Worm (Caenorhabditis elegans) whole organism, L4 larva: ENCODE data around the gene B0393.9.
A peak's percentile ranks its signal among the peaks of the same experiment; 100 is the strongest.

ENCODE experiments used
- F37D6.2 ChIP-seq: sonication (generic microtip); optimal IDR thresholded peaks from 2 replicates; lab custom pipeline; 2016; ENCODE audit warnings: mild to moderate bottlenecking, missing genetic modification characterization, missing compliant biosample characterization
- F49E8.2 ChIP-seq: sonication (generic microtip); optimal IDR thresholded peaks from 2 replicates; lab custom pipeline; 2016; ENCODE audit warnings: missing compliant biosample characterization, mild to moderate bottlenecking, missing genetic modification characterization, borderline replicate concordance
- R02D3.7 ChIP-seq: fragments of 150-350 bp; sonication (generic microtip); optimal IDR thresholded peaks from 3 replicates; lab custom pipeline; 2014; ENCODE audit warnings: missing biosample characterization, missing genetic modification characterization
- Y105C5A.15 ChIP-seq: fragments of 200-800 bp; sonication (Bioruptor generic); IDR thresholded peaks from 2 replicates; pipeline ENCODE4 v1.3.6; 2022; ENCODE audit warnings: missing genetic modification characterization, missing compliant biosample characterization
- ZK337.2 ChIP-seq: fragments of 200-800 bp; sonication (Bioruptor generic); IDR thresholded peaks from 2 replicates; pipeline ENCODE4 v1.3.6; 2022; ENCODE audit warnings: missing genetic modification reagents, missing genetic modification characterization, missing compliant biosample characterization
- ZK546.5 ChIP-seq, 2 experiments: sonication (generic microtip); optimal IDR thresholded peaks; 2 replicates each; lab custom pipeline; 2017; ENCODE audit warnings: missing biosample characterization in 2 of 2, missing genetic modification characterization in 2 of 2
- arid-1 ChIP-seq: fragments of 200-800 bp; sonication (Bioruptor generic); conservative IDR thresholded peaks from 2 replicates; pipeline ENCODE4 v1.3.6; 2022; ENCODE audit warnings: missing genetic modification reagents, missing genetic modification characterization, missing compliant biosample characterization
- ceh-28 ChIP-seq: fragments of 150-350 bp; optimal IDR thresholded peaks from 2 replicates; lab custom pipeline; 2014; ENCODE audit warnings: missing biosample characterization, missing genetic modification reagents, missing genetic modification characterization
- ceh-32 ChIP-seq: sonication (generic microtip); optimal IDR thresholded peaks from 2 replicates; lab custom pipeline; 2016; ENCODE audit warnings: mild to moderate bottlenecking, missing genetic modification characterization, missing compliant biosample characterization; ENCODE audit not compliant: poor library complexity
- cey-2 ChIP-seq: sonication (generic microtip); optimal IDR thresholded peaks from 3 replicates; lab custom pipeline; 2017; ENCODE audit warnings: missing genetic modification characterization, mild to moderate bottlenecking, missing compliant biosample characterization, antibody characterized with exemption, borderline replicate concordance; ENCODE audit not compliant: insufficient read depth
- daf-16 ChIP-seq, 3 experiments: sonication (generic microtip); optimal IDR thresholded peaks; 2 replicates each; lab custom pipeline; 2016 to 2017; ENCODE audit warnings: missing genetic modification characterization in 3 of 3, missing genetic modification reagents in 3 of 3, mild to moderate bottlenecking in 2 of 3, missing compliant biosample characterization in 2 of 3, missing biosample characterization in 1 of 3, moderate library complexity in 1 of 3
- duxl-1 ChIP-seq: sonication (generic microtip); optimal IDR thresholded peaks from 2 replicates; lab custom pipeline; 2016; ENCODE audit warnings: mild to moderate bottlenecking, missing genetic modification characterization, moderate library complexity, missing compliant biosample characterization; ENCODE audit not compliant: poor library complexity
- dve-1 ChIP-seq: sonication (generic microtip); optimal IDR thresholded peaks from 2 replicates; lab custom pipeline; 2017; ENCODE audit warnings: antibody characterized with exemption, mild to moderate bottlenecking, missing genetic modification characterization, missing compliant biosample characterization; ENCODE audit not compliant: insufficient read depth
- egl-27 ChIP-seq: sonication (generic microtip); optimal IDR thresholded peaks from 3 replicates; lab custom pipeline; 2017; ENCODE audit warnings: missing biosample characterization, missing genetic modification reagents, missing genetic modification characterization
- fkh-10 ChIP-seq: fragments of 150-350 bp; optimal IDR thresholded peaks from 2 replicates; lab custom pipeline; 2014; ENCODE audit warnings: missing biosample characterization, missing genetic modification reagents, missing genetic modification characterization
- fos-1 ChIP-seq: fragments of 150-350 bp; optimal IDR thresholded peaks from 2 replicates; lab custom pipeline; 2014; ENCODE audit warnings: missing biosample characterization, missing genetic modification characterization
- hlh-11 ChIP-seq: fragments of 200-800 bp; sonication (Bioruptor generic); optimal IDR thresholded peaks from 2 replicates; lab custom pipeline; 2018; ENCODE audit warnings: mild to moderate bottlenecking, missing genetic modification characterization, missing compliant biosample characterization
- hlh-30 ChIP-seq: sonication (generic microtip); optimal IDR thresholded peaks from 2 replicates; lab custom pipeline; 2017; ENCODE audit warnings: antibody characterized with exemption, mild to moderate bottlenecking, missing genetic modification characterization, missing compliant biosample characterization; ENCODE audit not compliant: insufficient read depth
- hmg-1.1 ChIP-seq: fragments of 200-800 bp; sonication (Bioruptor generic); IDR thresholded peaks from 2 replicates; pipeline ENCODE4 v1.3.6; 2022; ENCODE audit warnings: missing genetic modification reagents, missing genetic modification characterization, missing compliant biosample characterization
- lin-29 ChIP-seq: fragments of 200-800 bp; sonication (Bioruptor generic); IDR thresholded peaks from 2 replicates; pipeline ENCODE4 v1.3.6; 2022; ENCODE audit warnings: missing genetic modification reagents, missing genetic modification characterization, missing compliant biosample characterization
- lin-38 ChIP-seq: fragments of 200-800 bp; sonication (Bioruptor generic); IDR thresholded peaks from 2 replicates; pipeline ENCODE4 v1.3.6; 2022; ENCODE audit warnings: missing genetic modification reagents, missing genetic modification characterization, missing compliant biosample characterization
- mdl-1 ChIP-seq, 2 experiments: fragments of 150-350 bp in 1 of 2; sonication (generic microtip) in 1 of 2; optimal IDR thresholded peaks; 2 replicates each; lab custom pipeline; 2014 to 2017; ENCODE audit warnings: missing biosample characterization in 2 of 2, missing genetic modification characterization in 2 of 2
- mdt-29 ChIP-seq: fragments of 200-800 bp; sonication (Bioruptor generic); IDR thresholded peaks from 2 replicates; pipeline ENCODE4 v1.3.6; 2022; ENCODE audit warnings: missing genetic modification reagents, missing genetic modification characterization, missing compliant biosample characterization
- mes-2 ChIP-seq: sonication (generic microtip); optimal IDR thresholded peaks from 2 replicates; lab custom pipeline; 2016; ENCODE audit warnings: missing genotype, mild to moderate bottlenecking, missing genetic modification characterization, missing compliant biosample characterization; ENCODE audit not compliant: poor library complexity, severe bottlenecking
- mxl-3 ChIP-seq: fragments of 200-800 bp; sonication (Bioruptor generic); optimal IDR thresholded peaks from 2 replicates; lab custom pipeline; 2018; ENCODE audit warnings: mild to moderate bottlenecking, missing genetic modification characterization, missing compliant biosample characterization
- nhr-11 ChIP-seq: fragments of 150-350 bp; optimal IDR thresholded peaks from 2 replicates; lab custom pipeline; 2014; ENCODE audit warnings: missing biosample characterization, missing genetic modification characterization
- nhr-111 ChIP-seq: fragments of 200-800 bp; sonication (Bioruptor generic); optimal IDR thresholded peaks from 2 replicates; lab custom pipeline; 2018; ENCODE audit warnings: mild to moderate bottlenecking, missing genetic modification characterization, missing compliant biosample characterization
- nhr-25 ChIP-seq: sonication (generic microtip); optimal IDR thresholded peaks from 2 replicates; lab custom pipeline; 2017; ENCODE audit warnings: missing genetic modification characterization, mild to moderate bottlenecking, missing compliant biosample characterization, antibody characterized with exemption, moderate library complexity, borderline replicate concordance; ENCODE audit not compliant: insufficient read depth
- nhr-28 ChIP-seq: fragments of 150-350 bp; optimal IDR thresholded peaks from 2 replicates; lab custom pipeline; 2014; ENCODE audit warnings: missing biosample characterization, missing genetic modification characterization
- nhr-41 ChIP-seq: fragments of 200-800 bp; sonication (Bioruptor generic); IDR thresholded peaks from 2 replicates; pipeline ENCODE4 v1.3.6; 2022; ENCODE audit warnings: missing genetic modification reagents, missing genetic modification characterization, missing compliant biosample characterization
- nhr-48 ChIP-seq: sonication (generic microtip); optimal IDR thresholded peaks from 2 replicates; lab custom pipeline; 2016; ENCODE audit warnings: mild to moderate bottlenecking, missing genetic modification characterization, missing compliant biosample characterization
- nhr-77 ChIP-seq: fragments of 150-350 bp; optimal IDR thresholded peaks from 2 replicates; lab custom pipeline; 2014; ENCODE audit warnings: missing biosample characterization, missing genetic modification characterization
- php-3 ChIP-seq: fragments of 200-800 bp; sonication (Bioruptor generic); IDR thresholded peaks from 2 replicates; pipeline ENCODE4 v1.3.6; 2022; ENCODE audit warnings: missing genetic modification reagents, missing genetic modification characterization, missing compliant biosample characterization
- pqm-1 ChIP-seq: sonication (generic microtip); optimal IDR thresholded peaks from 2 replicates; lab custom pipeline; 2017; ENCODE audit warnings: missing biosample characterization, missing genetic modification characterization
- sdz-12 ChIP-seq: fragments of 200-800 bp; sonication (Bioruptor generic); optimal IDR thresholded peaks from 2 replicates; lab custom pipeline; 2018; ENCODE audit warnings: mild to moderate bottlenecking, missing genetic modification characterization, missing compliant biosample characterization
- set-16 ChIP-seq: fragments of 200-800 bp; sonication (Bioruptor generic); IDR thresholded peaks from 2 replicates; pipeline ENCODE4 v1.3.6; 2022; ENCODE audit warnings: missing genetic modification reagents, missing genetic modification characterization, missing compliant biosample characterization
- skn-1 ChIP-seq: fragments of 150-350 bp; optimal IDR thresholded peaks from 2 replicates; lab custom pipeline; 2014; ENCODE audit warnings: missing biosample characterization, missing genetic modification characterization
- snpc-1.2 ChIP-seq: fragments of 200-800 bp; sonication (Bioruptor generic); IDR thresholded peaks from 2 replicates; pipeline ENCODE4 v1.3.6; 2022; ENCODE audit warnings: missing genetic modification reagents, missing genetic modification characterization, missing compliant biosample characterization
- spr-1 ChIP-seq: sonication (generic microtip); optimal IDR thresholded peaks from 2 replicates; lab custom pipeline; 2016; ENCODE audit warnings: mild to moderate bottlenecking, missing genetic modification characterization, missing compliant biosample characterization
- tag-97 ChIP-seq: fragments of 200-800 bp; sonication (Bioruptor generic); IDR thresholded peaks from 2 replicates; pipeline ENCODE4 v1.3.6; 2022; ENCODE audit warnings: missing genetic modification characterization, missing compliant biosample characterization
- unc-130 ChIP-seq: sonication (generic microtip); optimal IDR thresholded peaks from 2 replicates; lab custom pipeline; 2016; ENCODE audit warnings: missing genetic modification reagents, missing genetic modification characterization, missing compliant biosample characterization
- unc-39 ChIP-seq: sonication (generic microtip); optimal IDR thresholded peaks from 2 replicates; lab custom pipeline; 2017; ENCODE audit warnings: missing biosample characterization, missing genetic modification characterization
- vab-7 ChIP-seq: fragments of 200-800 bp; sonication (Bioruptor generic); IDR thresholded peaks from 2 replicates; pipeline ENCODE4 v1.3.6; 2022; ENCODE audit warnings: missing genetic modification reagents, missing genetic modification characterization, missing compliant biosample characterization
- zag-1 ChIP-seq: fragments of 150-350 bp; optimal IDR thresholded peaks from 2 replicates; lab custom pipeline; 2014; ENCODE audit warnings: missing biosample characterization, missing genetic modification characterization
- zfp-2 ChIP-seq: sonication (generic microtip); optimal IDR thresholded peaks from 2 replicates; lab custom pipeline; 2016; ENCODE audit warnings: mild to moderate bottlenecking, missing genetic modification characterization, missing compliant biosample characterization

The B0393.9 gene

ce11 chrIII:4779855-4780254 is at the start of gene B0393.9:
Gene B0393.9 (minus strand): TSS chrIII:4780157.
- TF ChIP-seq nhr-28 (tag; lab: Kevin White, UChicago) (peak; percentile 35), pqm-1 (tag; lab: Kevin White, UChicago) (peak; percentile 12), F37D6.2 (tag; lab: Kevin White, UChicago) (no peak), hlh-30 (tag; lab: Kevin White, UChicago) (no peak), hmg-1.1 (GFP tag; lab: Robert Waterston, UW) (no peak), unc-39 (no peak), nhr-48 (tag; lab: Kevin White, UChicago) (no peak), ZK546.5 (tag; optimal IDR thresholded peaks at IDR 0.05; lab: Kevin White, UChicago) (no peak), mes-2 (tag; lab: Kevin White, UChicago) (no peak), nhr-111 (GFP tag; lab: Kevin White, UChicago) (no peak), mdt-29 (no peak), zfp-2 (tag; lab: Kevin White, UChicago) (no peak), R02D3.7 (no peak), skn-1 (tag; lab: Kevin White, UChicago) (no peak), vab-7 (no peak), cey-2 (tag; lab: Kevin White, UChicago) (no peak), arid-1 (no peak), F49E8.2 (no peak), hlh-11 (peak; percentile 30), mxl-3 (GFP tag; lab: Kevin White, UChicago) (no peak), unc-130 (GFP tag; lab: Kevin White, UChicago) (no peak), nhr-11 (tag; lab: Kevin White, UChicago) (no peak), zag-1 (tag; lab: Kevin White, UChicago) (no peak), duxl-1 (no peak), dve-1 (peak; percentile 31), set-16 (GFP tag; lab: Robert Waterston, UW) (no peak), php-3 (GFP tag; lab: Robert Waterston, UW) (no peak), fkh-10 (GFP tag; lab: Kevin White, UChicago) (no peak), daf-16 (GFP tag; optimal IDR thresholded peaks at IDR 0.05; lab: Kevin White, UChicago) (no peak), daf-16 (tag; optimal IDR thresholded peaks at IDR 0.05; lab: Kevin White, UChicago) (peak; percentile 73), fos-1 (tag; lab: Kevin White, UChicago) (no peak), lin-38 (GFP tag; lab: Robert Waterston, UW) (no peak), Y105C5A.15 (GFP tag; lab: Robert Waterston, UW) (no peak), nhr-77 (tag; lab: Kevin White, UChicago) (no peak), ceh-28 (tag; lab: Kevin White, UChicago) (no peak), ceh-32 (tag; lab: Kevin White, UChicago) (no peak), mdl-1 (tag; optimal IDR thresholded peaks at IDR 0.05; lab: Kevin White, UChicago) (no peak), ZK337.2 (GFP tag; lab: Robert Waterston, UW) (no peak), nhr-25 (tag; lab: Kevin White, UChicago) (no peak), snpc-1.2 (GFP tag; lab: Robert Waterston, UW) (no peak)

- TF ChIP-seq spr-1: no peak
- no peak for TF ChIP-seq nhr-41 (GFP tag; lab: Robert Waterston, UW)
- no peak for TF ChIP-seq egl-27 (tag; lab: Kevin White, UChicago)
- TF ChIP-seq lin-29: no peak
- TF ChIP-seq tag-97: no peak
- TF ChIP-seq sdz-12 (GFP tag; lab: Kevin White, UChicago): no peak
- TF ChIP-seq hmg-1.1 (GFP tag; lab: Robert Waterston, UW): no peak
Observed at ce11 chrIII:4829440-4829839, 49.5 kb upstream of the B0393.9 start, which contains the start of gene F26A1.9. Gene F26A1.9 (minus strand): TSS chrIII:4829540.
